Fruit fly (Drosophila melanogaster) whole organism, embryonic: ENCODE measurements around the gene opa.

Experiments
- Atf-2 ChIP-seq: fragments of 200-800 bp; sonication (Bioruptor generic); optimal IDR thresholded peaks from 2 replicates; lab custom pipeline; 2016; ENCODE audit warnings: missing biosample characterization, missing genetic modification characterization
- Bdp1 ChIP-seq: fragments of 200-800 bp; sonication (Bioruptor generic); optimal IDR thresholded peaks from 3 replicates; lab custom pipeline; 2016; ENCODE audit warnings: missing biosample characterization, missing genetic modification characterization
- CG10209 ChIP-seq: fragments of 200-800 bp; sonication (Bioruptor generic); optimal IDR thresholded peaks from 3 replicates; lab custom pipeline; 2017; ENCODE audit warnings: missing biosample characterization, mild to moderate bottlenecking, missing genetic modification characterization, missing genetic modification reagents
- CG10565 ChIP-seq: fragments of 200-800 bp; sonication (Bioruptor generic); optimal IDR thresholded peaks from 3 replicates; lab custom pipeline; 2016; ENCODE audit warnings: missing biosample characterization, mild to moderate bottlenecking, missing genetic modification characterization
- CG11695 ChIP-seq: fragments of 200-800 bp; sonication (Bioruptor generic); IDR thresholded peaks from 3 replicates; pipeline ENCODE4 v1.3.6; 2022; ENCODE audit warnings: missing biosample characterization, missing genetic modification characterization
- CG13287 ChIP-seq: fragments of 200-800 bp; sonication (Bioruptor generic); IDR thresholded peaks from 2 replicates; pipeline ENCODE4 v1.3.6; 2022; ENCODE audit warnings: missing biosample characterization, missing genetic modification characterization; ENCODE audit not compliant: partially characterized antibody
- CG14710 ChIP-seq: fragments of 200-800 bp; sonication (Bioruptor generic); optimal IDR thresholded peaks from 3 replicates; lab custom pipeline; 2019; ENCODE audit warnings: missing biosample characterization, mild to moderate bottlenecking, missing genetic modification characterization, moderate library complexity
- CG18262 ChIP-seq: fragments of 200-800 bp; optimal IDR thresholded peaks from 3 replicates; lab custom pipeline; 2019; ENCODE audit warnings: missing biosample characterization, mild to moderate bottlenecking, missing genetic modification characterization, moderate library complexity
- CG18619 ChIP-seq: fragments of 200-800 bp; sonication (Bioruptor generic); optimal IDR thresholded peaks from 3 replicates; lab custom pipeline; 2017; ENCODE audit warnings: missing biosample characterization, mild to moderate bottlenecking, missing genetic modification characterization
- CG32532 ChIP-seq: fragments of 200-800 bp; sonication (Bioruptor generic); IDR thresholded peaks from 2 replicates; pipeline ENCODE4 v1.3.6; 2022; ENCODE audit warnings: missing biosample characterization, missing genetic modification characterization
- CG33213 ChIP-seq: fragments of 200-800 bp; sonication (Bioruptor generic); optimal IDR thresholded peaks from 3 replicates; lab custom pipeline; 2016; ENCODE audit warnings: missing biosample characterization, missing genetic modification characterization
- CG7928 ChIP-seq: fragments of 200-800 bp; sonication (Bioruptor generic); optimal IDR thresholded peaks from 2 replicates; lab custom pipeline; 2017; ENCODE audit warnings: missing biosample characterization, mild to moderate bottlenecking, missing genetic modification characterization
- CG9609 ChIP-seq: fragments of 200-800 bp; sonication (Bioruptor generic); optimal IDR thresholded peaks from 3 replicates; lab custom pipeline; 2016; ENCODE audit warnings: missing biosample characterization, missing genetic modification characterization
- CG9727 ChIP-seq: fragments of 200-800 bp; sonication (Bioruptor generic); optimal IDR thresholded peaks from 3 replicates; lab custom pipeline; 2017; ENCODE audit warnings: missing biosample characterization, mild to moderate bottlenecking, missing genetic modification characterization
- CG9932 ChIP-seq: fragments of 200-800 bp; sonication (Bioruptor generic); IDR thresholded peaks from 2 replicates; pipeline ENCODE4 v1.3.6; 2022; ENCODE audit warnings: missing biosample characterization, missing genetic modification characterization
- Dip3 ChIP-seq: fragments of 200-800 bp; sonication (Bioruptor generic); optimal IDR thresholded peaks from 3 replicates; lab custom pipeline; 2016; ENCODE audit warnings: missing biosample characterization, missing genetic modification characterization
- Eip74EF ChIP-seq, 2 experiments: fragments of 200-800 bp in 1 of 2; fragments of >200 bp in 1 of 2; sonication (Bioruptor generic) in 1 of 2; optimal IDR thresholded peaks; 2 replicates each; lab custom pipeline; 2017 to 2019; ENCODE audit warnings: missing biosample characterization in 2 of 2, missing genetic modification characterization in 2 of 2, mild to moderate bottlenecking in 1 of 2, moderate library complexity in 1 of 2
- Ets65A ChIP-seq: fragments of 200-800 bp; sonication (Bioruptor generic); peaks from one replicate; lab custom pipeline; 2016; ENCODE audit warnings: missing biosample characterization, missing genetic modification characterization
- Mad ChIP-seq: fragments of 200-800 bp; sonication (Bioruptor generic); optimal IDR thresholded peaks from 2 replicates; lab custom pipeline; 2016; ENCODE audit warnings: missing biosample characterization, missing genetic modification characterization
- Mes4 ChIP-seq: fragments of 200-800 bp; sonication (Bioruptor generic); optimal IDR thresholded peaks from 2 replicates; lab custom pipeline; 2016; ENCODE audit warnings: missing biosample characterization, missing genetic modification characterization
- Nf-YB ChIP-seq: fragments of 200-800 bp; sonication (Bioruptor generic); optimal IDR thresholded peaks from 3 replicates; lab custom pipeline; 2019; ENCODE audit warnings: missing biosample characterization, mild to moderate bottlenecking, missing genetic modification characterization, moderate library complexity
- Nf-YC ChIP-seq: fragments of 200-800 bp; optimal IDR thresholded peaks from 3 replicates; lab custom pipeline; 2019; ENCODE audit warnings: missing biosample characterization, mild to moderate bottlenecking, missing genetic modification characterization, moderate library complexity
- NfI ChIP-seq: fragments of 200-800 bp; sonication (Bioruptor generic); optimal IDR thresholded peaks from 3 replicates; lab custom pipeline; 2018; ENCODE audit warnings: missing biosample characterization, mild to moderate bottlenecking, missing genetic modification characterization, moderate library complexity
- PHDP ChIP-seq: fragments of 200-800 bp; sonication (Bioruptor generic); optimal IDR thresholded peaks from 3 replicates; lab custom pipeline; 2018; ENCODE audit warnings: missing biosample characterization, mild to moderate bottlenecking, missing genetic modification characterization, moderate library complexity
- Sry-β ChIP-seq: fragments of 200-800 bp; sonication (Bioruptor generic); optimal IDR thresholded peaks from 2 replicates; lab custom pipeline; 2018; ENCODE audit warnings: missing biosample characterization, mild to moderate bottlenecking, missing genetic modification characterization, moderate library complexity
- ara ChIP-seq: fragments of 200-800 bp; sonication (Bioruptor generic); IDR thresholded peaks from 2 replicates; pipeline ENCODE4 v1.3.6; 2022; ENCODE audit warnings: missing biosample characterization, missing genetic modification characterization
- br ChIP-seq: fragments of >200 bp; optimal IDR thresholded peaks from 2 replicates; lab custom pipeline; 2017
- bsh ChIP-seq, 2 experiments: fragments of 200-800 bp; sonication (Bioruptor generic); optimal IDR thresholded peaks; 2 replicates each; lab custom pipeline; 2017 to 2018; ENCODE audit warnings: mild to moderate bottlenecking in 2 of 2, missing biosample characterization in 2 of 2, missing genetic modification characterization in 2 of 2, moderate library complexity in 1 of 2
- cg ChIP-seq: fragments of 200-800 bp; sonication (Bioruptor generic); optimal IDR thresholded peaks from 3 replicates; lab custom pipeline; 2019; ENCODE audit warnings: missing biosample characterization, mild to moderate bottlenecking, missing genetic modification characterization, moderate library complexity
- chif ChIP-seq, 2 experiments: fragments of 200-800 bp; sonication (Bioruptor generic); optimal IDR thresholded peaks; 3 replicates each; lab custom pipeline; 2016; ENCODE audit warnings: missing biosample characterization in 2 of 2, missing genetic modification characterization in 2 of 2
- chinmo ChIP-seq: fragments of 200-800 bp; sonication (Bioruptor generic); IDR thresholded peaks from 4 replicates; pipeline ENCODE4 v1.3.6; 2022; ENCODE audit warnings: missing biosample characterization, missing genetic modification characterization; ENCODE audit not compliant: partially characterized antibody
- crol ChIP-seq: fragments of 200-800 bp; sonication (Bioruptor generic); IDR thresholded peaks from 2 replicates; pipeline ENCODE4 v1.3.6; 2022; ENCODE audit warnings: missing biosample characterization, missing genetic modification characterization
- dysf ChIP-seq: fragments of 200-800 bp; sonication (Bioruptor generic); IDR thresholded peaks from 3 replicates; pipeline ENCODE4 v1.3.6; 2022; ENCODE audit warnings: missing biosample characterization, missing genetic modification characterization
- emc ChIP-seq: fragments of 200-800 bp; sonication (Bioruptor generic); optimal IDR thresholded peaks from 2 replicates; lab custom pipeline; 2016; ENCODE audit warnings: missing biosample characterization, missing genetic modification characterization
- ham ChIP-seq: fragments of 200-800 bp; sonication (Bioruptor generic); IDR thresholded peaks from 2 replicates; pipeline ENCODE4 v1.3.6; 2022; ENCODE audit warnings: missing biosample characterization, missing genetic modification characterization
- jumu ChIP-seq: fragments of 200-800 bp; sonication (Bioruptor generic); optimal IDR thresholded peaks from 3 replicates; lab custom pipeline; 2016; ENCODE audit warnings: missing biosample characterization, missing genetic modification characterization
- klu ChIP-seq: fragments of 200-800 bp; sonication (Bioruptor generic); IDR thresholded peaks from 2 replicates; pipeline ENCODE4 v1.3.6; 2022; ENCODE audit warnings: missing biosample characterization, missing genetic modification characterization
- oc ChIP-seq: fragments of 200-800 bp; sonication (Bioruptor generic); optimal IDR thresholded peaks from 2 replicates; lab custom pipeline; 2018; ENCODE audit warnings: missing biosample characterization, mild to moderate bottlenecking, missing genetic modification characterization, moderate library complexity
- pan ChIP-seq, 4 experiments: fragments of >200 bp in 3 of 4; fragments of 200-800 bp in 1 of 4; sonication (Bioruptor generic) in 1 of 4; optimal IDR thresholded peaks in 3 of 4; IDR thresholded peaks in 1 of 4; 2 replicates each; pipeline versions ENCODE4 v1.3.6 to Lab custom; 2017 to 2022; ENCODE audit warnings: missing biosample characterization in 2 of 4, missing genetic modification characterization in 2 of 4, mixed read lengths in 1 of 4
- pfk ChIP-seq: fragments of 200-800 bp; sonication (Bioruptor generic); optimal IDR thresholded peaks from 2 replicates; lab custom pipeline; 2018; ENCODE audit warnings: missing biosample characterization, mild to moderate bottlenecking, missing genetic modification characterization, moderate library complexity
- phol ChIP-seq: fragments of 200-800 bp; sonication (Bioruptor generic); optimal IDR thresholded peaks from 3 replicates; lab custom pipeline; 2018; ENCODE audit warnings: missing biosample characterization, mild to moderate bottlenecking, missing genetic modification characterization, moderate library complexity
- pros ChIP-seq: fragments of 200-800 bp; sonication (Bioruptor generic); optimal IDR thresholded peaks from 3 replicates; lab custom pipeline; 2019; ENCODE audit warnings: missing biosample characterization, mild to moderate bottlenecking, missing genetic modification characterization, moderate library complexity
- ranshi ChIP-seq: fragments of 200-800 bp; sonication (Bioruptor generic); IDR thresholded peaks from 2 replicates; pipeline ENCODE4 v1.3.6; 2022; ENCODE audit warnings: missing biosample characterization, missing genetic modification characterization
- seq ChIP-seq: fragments of 200-800 bp; sonication (Bioruptor generic); IDR thresholded peaks from 2 replicates; pipeline ENCODE4 v1.3.6; 2022; ENCODE audit warnings: missing biosample characterization, missing genetic modification characterization
- shn ChIP-seq: fragments of 200-800 bp; sonication (Bioruptor generic); optimal IDR thresholded peaks from 3 replicates; lab custom pipeline; 2016; ENCODE audit warnings: missing biosample characterization, missing genetic modification characterization
- sr ChIP-seq: fragments of 200-800 bp; sonication (Bioruptor generic); IDR thresholded peaks from 3 replicates; pipeline ENCODE4 v1.3.6; 2022; ENCODE audit warnings: missing biosample characterization, missing genetic modification characterization
- tgo ChIP-seq: fragments of 200-800 bp; sonication (Bioruptor generic); IDR thresholded peaks from 3 replicates; pipeline ENCODE4 v1.3.6; 2022; ENCODE audit warnings: missing biosample characterization, missing genetic modification characterization
- zfh2 ChIP-seq: fragments of 200-800 bp; sonication (Bioruptor generic); optimal IDR thresholded peaks from 2 replicates; lab custom pipeline; 2016; ENCODE audit warnings: missing biosample characterization, missing genetic modification characterization

opa gene

dm6 chr3R:4864901-4865601 is 12.4 kb downstream of the opa start:
- TF ChIP-seq CG13287 (GFP tag; lab: Robert Waterston, UW): no peak
- peak; percentile 91 for TF ChIP-seq sr
- TF ChIP-seq CG10209: no peak
- TF ChIP-seq br (lab: Kevin White, UChicago): no peak
- TF ChIP-seq PHDP (tag; lab: Kevin White, UChicago): no peak
- no peak for TF ChIP-seq CG9609 (GFP tag; lab: Kevin White, UChicago)
- TF ChIP-seq Dip3 (GFP tag; lab: Kevin White, UChicago): no peak
- TF ChIP-seq emc (GFP tag; lab: Kevin White, UChicago): no peak
- TF ChIP-seq CG18619 (GFP tag; lab: Kevin White, UChicago): no peak
- TF ChIP-seq shn (GFP tag; lab: Kevin White, UChicago): no peak
- peak; percentile 37 for TF ChIP-seq phol (tag; lab: Kevin White, UChicago)
- no peak for TF ChIP-seq Atf-2
- TF ChIP-seq Mes4 (GFP tag; lab: Kevin White, UChicago): no peak
- TF ChIP-seq CG10565: no peak
- TF ChIP-seq NfI (GFP tag; lab: Kevin White, UChicago): no peak
- TF ChIP-seq CG32532: no peak
- TF ChIP-seq klu (GFP tag; lab: Robert Waterston, UW): no peak
- no peak for TF ChIP-seq Bdp1 (GFP tag; lab: Kevin White, UChicago)
- peak; percentile 21 for TF ChIP-seq oc
- no peak for TF ChIP-seq Sry-β
- TF ChIP-seq cg (GFP tag; lab: Kevin White, UChicago): peak; percentile 76
- 0 out of 2 replicates have a peak, but pooled peaks have one; percentile 9 for TF ChIP-seq CG9932 (GFP tag; lab: Robert Waterston, UW)
- TF ChIP-seq Nf-YC (tag; lab: Kevin White, UChicago): peak; percentile 79
- no peak for TF ChIP-seq chinmo (GFP tag; lab: Robert Waterston, UW)
- no peak for TF ChIP-seq Mad (GFP tag; lab: Kevin White, UChicago)
- TF ChIP-seq Eip74EF (GFP tag; optimal IDR thresholded peaks at IDR 0.05; lab: Kevin White, UChicago): no peak
- TF ChIP-seq CG14710 (tag; lab: Kevin White, UChicago): no peak
- TF ChIP-seq pros (GFP tag; lab: Kevin White, UChicago): peak; percentile 45
- no peak for TF ChIP-seq ham
- TF ChIP-seq tgo: no peak
- TF ChIP-seq crol (GFP tag; lab: Robert Waterston, UW): peak; percentile 53; the same call in 1 of the 2 replicates
- TF ChIP-seq chif (GFP tag; optimal IDR thresholded peaks at IDR 0.05; lab: Kevin White, UChicago): no peak
- no peak for TF ChIP-seq dysf (GFP tag; lab: Robert Waterston, UW)
- TF ChIP-seq jumu (GFP tag; lab: Kevin White, UChicago): no peak
- TF ChIP-seq pfk: peak; percentile 89
- no peak for TF ChIP-seq CG7928
- peak; percentile 64 for TF ChIP-seq CG11695 (GFP tag; lab: Robert Waterston, UW)
- TF ChIP-seq CG9727 (GFP tag; lab: Kevin White, UChicago): no peak
- no peak for TF ChIP-seq Ets65A
- TF ChIP-seq CG33213 (GFP tag; lab: Kevin White, UChicago): no peak
- no peak for TF ChIP-seq pan (optimal IDR thresholded peaks at IDR 0.05; lab: Kevin White, UChicago)
- TF ChIP-seq pan (GFP tag; optimal IDR thresholded peaks at IDR 0.05 in 1 of 2, IDR thresholded peaks at IDR 0.05 in 1 of 2): no peak
- TF ChIP-seq CG18262 (tag; lab: Kevin White, UChicago): no peak
- no peak for TF ChIP-seq zfh2 (GFP tag; lab: Kevin White, UChicago)
- TF ChIP-seq ara: no peak
- peak; percentile 72 for TF ChIP-seq Nf-YB
- peak; percentile 69; the same call in 1 of the 2 replicates for TF ChIP-seq seq (GFP tag; lab: Robert Waterston, UW)
- TF ChIP-seq ranshi (GFP tag; lab: Robert Waterston, UW): no peak
- TF ChIP-seq bsh (GFP tag; optimal IDR thresholded peaks at IDR 0.05; lab: Kevin White, UChicago): no peak
